Worm (Caenorhabditis elegans) whole organism, mixed stage, embryonic: ENCODE results near the gene set-15.
A peak's percentile ranks its signal among the peaks of the same experiment; 100 is the strongest.

ENCODE experiments used
- M03D4.4 ChIP-seq: sonication (generic microtip); optimal IDR thresholded peaks from 2 replicates; lab custom pipeline; 2017; ENCODE audit warnings: mild to moderate bottlenecking, missing genetic modification characterization, missing compliant biosample characterization
- bed-3 ChIP-seq: fragments of 200-800 bp; sonication (Bioruptor generic); optimal IDR thresholded peaks from 3 replicates; lab custom pipeline; 2018; ENCODE audit warnings: mild to moderate bottlenecking, missing genetic modification characterization, moderate library complexity, missing compliant biosample characterization
- blmp-1 ChIP-seq: fragments of 150-350 bp; optimal IDR thresholded peaks from 2 replicates; lab custom pipeline; 2014; ENCODE audit warnings: missing biosample characterization, missing genetic modification characterization
- ceh-39 ChIP-seq: fragments of 150-350 bp; optimal IDR thresholded peaks from 2 replicates; lab custom pipeline; 2014; ENCODE audit warnings: missing biosample characterization, missing genetic modification characterization
- ceh-43 ChIP-seq: fragments of 200-800 bp; sonication (Bioruptor generic); optimal IDR thresholded peaks from 2 replicates; lab custom pipeline; 2018; ENCODE audit warnings: mild to moderate bottlenecking, missing genetic modification characterization, moderate library complexity, missing compliant biosample characterization
- ceh-83 ChIP-seq: fragments of 200-800 bp; sonication (Bioruptor generic); optimal IDR thresholded peaks from 2 replicates; lab custom pipeline; 2018; ENCODE audit warnings: mild to moderate bottlenecking, missing genetic modification characterization, missing compliant biosample characterization
- ces-1 ChIP-seq: fragments of 150-350 bp; optimal IDR thresholded peaks from 2 replicates; lab custom pipeline; 2014; ENCODE audit warnings: missing biosample characterization, missing genetic modification reagents, missing genetic modification characterization
- cnd-1 ChIP-seq: fragments of 200-800 bp; sonication (Bioruptor generic); optimal IDR thresholded peaks from 2 replicates; lab custom pipeline; 2018; ENCODE audit warnings: mild to moderate bottlenecking, missing genetic modification characterization, missing compliant biosample characterization
- drap-1 ChIP-seq: fragments of 200-800 bp; sonication (Bioruptor generic); optimal IDR thresholded peaks from 3 replicates; lab custom pipeline; 2018; ENCODE audit warnings: mild to moderate bottlenecking, missing genetic modification characterization, missing compliant biosample characterization
- elt-1 ChIP-seq: sonication (generic microtip); optimal IDR thresholded peaks from 2 replicates; lab custom pipeline; 2017; ENCODE audit warnings: missing genetic modification characterization, mild to moderate bottlenecking, missing compliant biosample characterization, antibody characterized with exemption, moderate library complexity, borderline replicate concordance; ENCODE audit not compliant: insufficient read depth
- elt-3 ChIP-seq: fragments of 150-350 bp; optimal IDR thresholded peaks from 2 replicates; lab custom pipeline; 2014; ENCODE audit warnings: missing biosample characterization, missing genetic modification characterization
- flh-1 ChIP-seq: fragments of 200-800 bp; sonication (Bioruptor generic); optimal IDR thresholded peaks from 2 replicates; lab custom pipeline; 2018; ENCODE audit warnings: mild to moderate bottlenecking, missing genetic modification characterization, moderate library complexity, missing compliant biosample characterization
- ham-2 ChIP-seq: fragments of 200-800 bp; sonication (Bioruptor generic); optimal IDR thresholded peaks from 2 replicates; lab custom pipeline; 2018; ENCODE audit warnings: mild to moderate bottlenecking, missing genetic modification characterization, missing compliant biosample characterization
- hlh-1 ChIP-seq: fragments of 150-350 bp; optimal IDR thresholded peaks from 2 replicates; lab custom pipeline; 2014; ENCODE audit warnings: missing biosample characterization, missing genetic modification reagents, missing genetic modification characterization
- lin-13 ChIP-seq: fragments of 150-350 bp; optimal IDR thresholded peaks from 2 replicates; lab custom pipeline; 2014; ENCODE audit warnings: missing biosample characterization, missing genetic modification characterization
- lin-32 ChIP-seq: fragments of 200-800 bp; sonication (Bioruptor generic); optimal IDR thresholded peaks from 2 replicates; lab custom pipeline; 2018; ENCODE audit warnings: mild to moderate bottlenecking, missing genetic modification characterization, missing compliant biosample characterization
- lsy-2 ChIP-seq: fragments of 150-350 bp; optimal IDR thresholded peaks from 2 replicates; lab custom pipeline; 2014; ENCODE audit warnings: missing biosample characterization, missing genetic modification characterization
- mab-5 ChIP-seq: fragments of 150-350 bp; optimal IDR thresholded peaks from 2 replicates; lab custom pipeline; 2014; ENCODE audit warnings: missing biosample characterization, missing genetic modification characterization
- mep-1 ChIP-seq: fragments of 150-350 bp; optimal IDR thresholded peaks from 2 replicates; lab custom pipeline; 2017; ENCODE audit warnings: missing biosample characterization, missing genetic modification reagents, missing genetic modification characterization, inconsistent platforms
- mls-2 ChIP-seq: sonication (generic microtip); optimal IDR thresholded peaks from 2 replicates; lab custom pipeline; 2016; ENCODE audit warnings: mild to moderate bottlenecking, missing genetic modification characterization, moderate library complexity, missing compliant biosample characterization
- nhr-12 ChIP-seq: fragments of 150-350 bp; optimal IDR thresholded peaks from 2 replicates; lab custom pipeline; 2014; ENCODE audit warnings: missing biosample characterization, missing genetic modification characterization
- nhr-2 ChIP-seq: fragments of 150-350 bp; optimal IDR thresholded peaks from 2 replicates; lab custom pipeline; 2014; ENCODE audit warnings: missing biosample characterization, missing genetic modification characterization
- nhr-237 ChIP-seq: fragments of 150-350 bp; optimal IDR thresholded peaks from 2 replicates; lab custom pipeline; 2014; ENCODE audit warnings: missing biosample characterization, missing genetic modification characterization
- nhr-28 ChIP-seq: fragments of 150-350 bp; optimal IDR thresholded peaks from 2 replicates; lab custom pipeline; 2014; ENCODE audit warnings: missing biosample characterization, missing genetic modification characterization
- nhr-76 ChIP-seq: sonication (generic microtip); optimal IDR thresholded peaks from 2 replicates; lab custom pipeline; 2017; ENCODE audit warnings: missing biosample characterization, missing genetic modification characterization
- pha-4 ChIP-seq: fragments of 150-350 bp; optimal IDR thresholded peaks from 2 replicates; lab custom pipeline; 2018; ENCODE audit warnings: missing biosample characterization, missing genetic modification reagents, missing genetic modification characterization
- sem-2 ChIP-seq: fragments of 200-800 bp; sonication (Bioruptor generic); optimal IDR thresholded peaks from 2 replicates; lab custom pipeline; 2018; ENCODE audit warnings: mild to moderate bottlenecking, missing genetic modification characterization, missing compliant biosample characterization
- snpc-4 ChIP-seq: fragments of 150-350 bp; optimal IDR thresholded peaks from 2 replicates; lab custom pipeline; 2014; ENCODE audit warnings: missing biosample characterization, missing genetic modification characterization
- sptf-1 ChIP-seq: sonication (generic microtip); optimal IDR thresholded peaks from 2 replicates; lab custom pipeline; 2017; ENCODE audit warnings: mild to moderate bottlenecking, missing genetic modification characterization, moderate library complexity, missing compliant biosample characterization
- tbx-8 ChIP-seq: fragments of 200-800 bp; sonication (Bioruptor generic); optimal IDR thresholded peaks from 2 replicates; lab custom pipeline; 2018; ENCODE audit warnings: mild to moderate bottlenecking, missing genetic modification characterization, moderate library complexity, missing compliant biosample characterization
- unc-120 ChIP-seq: sonication (generic microtip); optimal IDR thresholded peaks from 2 replicates; lab custom pipeline; 2017; ENCODE audit warnings: missing genetic modification characterization, missing compliant biosample characterization; ENCODE audit not compliant: poor library complexity, severe bottlenecking
- unc-39 ChIP-seq: fragments of 150-350 bp; optimal IDR thresholded peaks from 2 replicates; lab custom pipeline; 2014; ENCODE audit warnings: missing biosample characterization, missing genetic modification characterization
- unc-62 ChIP-seq: fragments of 150-350 bp; optimal IDR thresholded peaks from 2 replicates; lab custom pipeline; 2014; ENCODE audit warnings: missing biosample characterization, missing genetic modification reagents, missing genetic modification characterization
- zip-8 ChIP-seq: fragments of 150-350 bp; optimal IDR thresholded peaks from 2 replicates; lab custom pipeline; 2014; ENCODE audit warnings: missing biosample characterization, missing genetic modification characterization
- ztf-11 ChIP-seq: fragments of 150-350 bp; optimal IDR thresholded peaks from 2 replicates; lab custom pipeline; 2014; ENCODE audit warnings: missing biosample characterization, missing genetic modification characterization

The set-15 gene

ce11 chrIV:4789445-4789844, 9.4 kb upstream of the set-15 start, which contains the start of gene R11E3.1:
Gene R11E3.1, plus strand, starts transcription at chrIV:4789745.
- TF ChIP-seq nhr-2 (tag; lab: Kevin White, UChicago), result no peak
- no peak for TF ChIP-seq cnd-1 (tag; lab: Kevin White, UChicago)
- TF ChIP-seq flh-1 (GFP tag; lab: Kevin White, UChicago), result no peak
- TF ChIP-seq elt-1 (tag; lab: Kevin White, UChicago), result no peak
- TF ChIP-seq lin-13 (tag; lab: Kevin White, UChicago), result no peak
- TF ChIP-seq hlh-1 (tag; lab: Kevin White, UChicago), result no peak
- no peak for TF ChIP-seq nhr-12
- no peak for TF ChIP-seq lsy-2 (tag; lab: Kevin White, UChicago)
- TF ChIP-seq elt-3 (tag; lab: Kevin White, UChicago), result no peak
- no peak for TF ChIP-seq mab-5 (tag; lab: Kevin White, UChicago)
- no peak for TF ChIP-seq blmp-1 (tag; lab: Kevin White, UChicago)
- TF ChIP-seq, all 35 proteins: peak for 0

- no peak for TF ChIP-seq nhr-2 (tag; lab: Kevin White, UChicago)
- no peak for TF ChIP-seq cnd-1 (tag; lab: Kevin White, UChicago)
- TF ChIP-seq blmp-1 (tag; lab: Kevin White, UChicago), result no peak
- TF ChIP-seq ceh-39 (tag; lab: Kevin White, UChicago), result no peak
- peak; percentile 22 for TF ChIP-seq nhr-237 (tag; lab: Kevin White, UChicago)
These were observed 8.3 kb upstream of the set-15 start, which contains the start of gene nhr-104 for ce11 chrIV:4788332-4788731. Gene nhr-104, minus strand, starts transcription at chrIV:4788692.

ce11 chrIV:4784687-4785086, 4.7 kb upstream of the set-15 start:
- TF ChIP-seq cnd-1 (tag; lab: Kevin White, UChicago) (peak; percentile 60), M03D4.4 (tag; lab: Kevin White, UChicago) (peak; percentile 22), sptf-1 (peak; percentile 35)

ce11 chrIV:4781123-4781522, 1.1 kb upstream of the set-15 start:
- TF ChIP-seq pha-4 (tag; lab: Kevin White, UChicago) (no peak), sptf-1 (peak; percentile 55), ces-1 (no peak), tbx-8 (GFP tag; lab: Kevin White, UChicago) (no peak), nhr-28 (tag; lab: Kevin White, UChicago) (no peak), unc-120 (tag; lab: Kevin White, UChicago) (peak; percentile 57), lsy-2 (tag; lab: Kevin White, UChicago) (no peak), ham-2 (no peak), nhr-2 (tag; lab: Kevin White, UChicago) (peak; percentile 75), nhr-76 (tag; lab: Kevin White, UChicago) (no peak), mab-5 (tag; lab: Kevin White, UChicago) (no peak), unc-62 (GFP tag; lab: Kevin White, UChicago) (no peak), hlh-1 (tag; lab: Kevin White, UChicago) (peak; percentile 73), snpc-4 (no peak), unc-39 (tag; lab: Kevin White, UChicago) (no peak), cnd-1 (tag; lab: Kevin White, UChicago) (peak; percentile 42), mls-2 (peak; percentile 36), ztf-11 (tag; lab: Kevin White, UChicago) (peak; percentile 19), mep-1 (tag; lab: Kevin White, UChicago) (no peak), elt-1 (tag; lab: Kevin White, UChicago) (no peak), blmp-1 (tag; lab: Kevin White, UChicago) (no peak), flh-1 (GFP tag; lab: Kevin White, UChicago) (no peak), nhr-12 (no peak), drap-1 (no peak), sem-2 (GFP tag; lab: Kevin White, UChicago) (no peak), ceh-83 (GFP tag; lab: Kevin White, UChicago) (no peak)
- TF ChIP-seq, all 35 proteins: peak for 7

- TF ChIP-seq nhr-76 (tag; lab: Kevin White, UChicago), result no peak
- TF ChIP-seq drap-1, result no peak
- TF ChIP-seq bed-3 (GFP tag; lab: Kevin White, UChicago), result no peak
- no peak for TF ChIP-seq flh-1 (GFP tag; lab: Kevin White, UChicago)
- no peak for TF ChIP-seq ceh-43 (GFP tag; lab: Kevin White, UChicago)
- TF ChIP-seq M03D4.4 (tag; lab: Kevin White, UChicago), result no peak
- no peak for TF ChIP-seq hlh-1 (tag; lab: Kevin White, UChicago)
- no peak for TF ChIP-seq lin-13 (tag; lab: Kevin White, UChicago)
- TF ChIP-seq elt-3 (tag; lab: Kevin White, UChicago), result no peak
- TF ChIP-seq zip-8 (tag; lab: Kevin White, UChicago), result no peak
- TF ChIP-seq lsy-2 (tag; lab: Kevin White, UChicago), result no peak
- no peak for TF ChIP-seq nhr-28 (tag; lab: Kevin White, UChicago)
- TF ChIP-seq lin-32 (GFP tag; lab: Kevin White, UChicago), result no peak
- TF ChIP-seq unc-39 (tag; lab: Kevin White, UChicago), result no peak
- TF ChIP-seq ham-2, result no peak
- no peak for TF ChIP-seq mls-2
- TF ChIP-seq unc-120 (tag; lab: Kevin White, UChicago), result no peak
- no peak for TF ChIP-seq tbx-8 (GFP tag; lab: Kevin White, UChicago)
- no peak for TF ChIP-seq ceh-39 (tag; lab: Kevin White, UChicago)
- TF ChIP-seq ztf-11 (tag; lab: Kevin White, UChicago), result no peak
These were observed 3.5 kb downstream of the set-15 start for ce11 chrIV:4776501-4776900.
